Worm (Caenorhabditis elegans) whole organism, early embryonic: ENCODE data around the gene ZK1067.4.

ENCODE experiments used
- aly-1 ChIP-seq: sonication (generic microtip); optimal IDR thresholded peaks from 2 replicates; lab custom pipeline; 2016; ENCODE audit warnings: missing genetic modification characterization, missing compliant biosample characterization
- ama-1 ChIP-seq: fragments of 150-350 bp; optimal IDR thresholded peaks from 2 replicates; lab custom pipeline; 2014
- ets-7 ChIP-seq: sonication (generic microtip); optimal IDR thresholded peaks from 2 replicates; lab custom pipeline; 2016; ENCODE audit warnings: missing genotype, missing genetic modification characterization, missing compliant biosample characterization
- flt-1 ChIP-seq: fragments of 200-800 bp; sonication (Bioruptor generic); IDR thresholded peaks from 2 replicates; pipeline ENCODE4 v1.3.6; 2022; ENCODE audit warnings: missing genetic modification characterization, missing compliant biosample characterization
- hmg-4 ChIP-seq: fragments of 200-800 bp; sonication (Bioruptor generic); optimal IDR thresholded peaks from 2 replicates; lab custom pipeline; 2018; ENCODE audit warnings: mild to moderate bottlenecking, missing genetic modification characterization, missing compliant biosample characterization
- hnd-1 ChIP-seq: sonication (generic microtip); optimal IDR thresholded peaks from 2 replicates; lab custom pipeline; 2016; ENCODE audit warnings: missing genetic modification characterization, missing compliant biosample characterization
- pes-1 ChIP-seq: fragments of 200-800 bp; sonication (Bioruptor generic); IDR thresholded peaks from 2 replicates; pipeline ENCODE4 v1.3.6; 2022; ENCODE audit warnings: missing genetic modification reagents, missing genetic modification characterization, missing compliant biosample characterization
- sea-1 ChIP-seq: fragments of 200-800 bp; sonication (Bioruptor generic); conservative IDR thresholded peaks from 2 replicates; pipeline ENCODE4 v1.3.6; 2022; ENCODE audit warnings: missing genetic modification characterization, missing compliant biosample characterization
- tbx-37 ChIP-seq: fragments of 200-800 bp; sonication (Bioruptor generic); conservative IDR thresholded peaks from 2 replicates; pipeline ENCODE4 v1.3.6; 2022; ENCODE audit warnings: missing genetic modification reagents, missing genetic modification characterization, missing compliant biosample characterization

DNA sequence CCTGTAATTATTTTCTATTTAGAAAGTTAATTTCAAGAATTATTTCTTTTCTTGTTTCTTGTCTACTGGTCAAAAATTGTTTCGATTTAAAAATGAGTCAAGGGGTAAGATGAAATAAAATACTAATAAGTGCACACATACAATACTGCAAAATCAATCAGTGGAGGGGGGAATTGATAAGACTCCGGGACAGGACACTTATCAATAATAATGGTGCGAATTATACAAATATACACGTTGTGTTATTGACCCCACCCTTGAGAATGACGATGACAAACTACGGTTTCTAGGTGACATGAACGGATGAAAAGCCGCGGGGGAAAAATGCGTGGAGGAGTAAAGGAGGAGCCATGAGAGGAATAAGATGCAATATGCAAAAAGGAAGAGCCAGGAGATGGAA, 29.0 kb upstream of the ZK1067.4 start:
- TF ChIP-seq hmg-4 (GFP tag; lab: Kevin White, UChicago), result no peak
- TF ChIP-seq ama-1 (lab: Kevin White, UChicago), result no peak
- no peak for TF ChIP-seq aly-1 (tag; lab: Kevin White, UChicago)
- TF ChIP-seq pes-1 (GFP tag; lab: Robert Waterston, UW), result no peak
- no peak for TF ChIP-seq ets-7
- no peak for TF ChIP-seq tbx-37 (GFP tag; lab: Robert Waterston, UW)
- no peak for TF ChIP-seq hnd-1 (tag; lab: Kevin White, UChicago)
- TF ChIP-seq flt-1, result no peak
- no peak for TF ChIP-seq sea-1 (GFP tag; lab: Robert Waterston, UW)
